Worm (Caenorhabditis elegans) whole organism, early embryonic: ENCODE data around the gene K04F1.8.

Experiments
- F13C5.2 ChIP-seq: sonication (generic microtip); optimal IDR thresholded peaks from 2 replicates; lab custom pipeline; 2017; ENCODE audit warnings: mild to moderate bottlenecking, missing genetic modification characterization, inconsistent platforms, missing compliant biosample characterization
- ama-1 ChIP-seq: fragments of 150-350 bp; optimal IDR thresholded peaks from 2 replicates; lab custom pipeline; 2014
- ceh-36 ChIP-seq: sonication (generic microtip); optimal IDR thresholded peaks from 2 replicates; lab custom pipeline; 2016; ENCODE audit warnings: missing genetic modification characterization, inconsistent platforms, missing compliant biosample characterization
- flt-1 ChIP-seq: fragments of 200-800 bp; sonication (Bioruptor generic); IDR thresholded peaks from 2 replicates; pipeline ENCODE4 v1.3.6; 2022; ENCODE audit warnings: missing genetic modification characterization, missing compliant biosample characterization
- scrt-1 ChIP-seq: fragments of 200-800 bp; sonication (Bioruptor generic); IDR thresholded peaks from 2 replicates; pipeline ENCODE4 v1.3.6; 2022; ENCODE audit warnings: missing genetic modification characterization, missing compliant biosample characterization
- sea-1 ChIP-seq: fragments of 200-800 bp; sonication (Bioruptor generic); conservative IDR thresholded peaks from 2 replicates; pipeline ENCODE4 v1.3.6; 2022; ENCODE audit warnings: missing genetic modification characterization, missing compliant biosample characterization
- tra-4 ChIP-seq: sonication (generic microtip); optimal IDR thresholded peaks from 2 replicates; lab custom pipeline; 2017; ENCODE audit warnings: missing genetic modification characterization, missing compliant biosample characterization

DNA sequence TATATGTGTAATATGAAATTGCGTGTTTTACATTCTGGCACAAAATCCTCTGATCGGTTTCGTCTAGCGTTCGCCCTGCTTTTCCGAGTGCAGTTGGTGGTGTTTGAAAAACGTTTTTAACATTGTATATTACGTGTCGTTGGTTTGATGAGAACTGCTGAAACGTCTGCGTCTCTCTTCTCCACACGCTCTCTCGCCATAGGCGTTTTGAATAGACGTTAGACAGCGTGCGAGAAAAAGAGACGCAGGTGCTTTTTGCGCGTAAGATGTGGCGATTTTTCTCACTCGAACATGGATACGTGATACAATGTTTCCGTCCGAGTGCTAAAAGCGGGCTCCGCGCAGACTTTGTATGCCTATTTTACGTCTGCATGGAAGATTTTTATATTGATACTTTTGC lies 46.5 kb upstream of the K04F1.8 start:
- no peak for TF ChIP-seq flt-1 (GFP tag; lab: Robert Waterston, UW)
- TF ChIP-seq ama-1 (lab: Kevin White, UChicago) = no peak
- TF ChIP-seq ceh-36 (tag; lab: Kevin White, UChicago) = no peak
- TF ChIP-seq scrt-1 = no peak
- TF ChIP-seq sea-1 (GFP tag; lab: Robert Waterston, UW) = no peak
- TF ChIP-seq tra-4 (tag; lab: Kevin White, UChicago) = no peak
- TF ChIP-seq F13C5.2 (tag; lab: Kevin White, UChicago) = no peak
